Fruit fly (Drosophila melanogaster): Measurements from ENCODE around the gene CG11498.

CG11498 gene

dm6 chr3R:30170671-30171667 lies 10.7 kb upstream of the CG11498 start, which contains the start of gene Rsod (continued):
- TF ChIP-seq Kr (GFP tag; optimal IDR thresholded peaks at IDR 0.05), result no peak
- peak; percentile 27 for TF ChIP-seq CG10431 (GFP tag; optimal IDR thresholded peaks at IDR 0.05)
- TF ChIP-seq sens-2 (GFP tag; IDR thresholded peaks at IDR 0.05), result peak; percentile 66
- TF ChIP-seq Ravus (GFP tag; IDR thresholded peaks at IDR 0.05), result no peak; the same call in 1 of the 2 replicates
- no peak for TF ChIP-seq odd (GFP tag; optimal IDR thresholded peaks at IDR 0.05)
- TF ChIP-seq pita (GFP tag; optimal IDR thresholded peaks at IDR 0.05), result no peak
- peak; percentile 52 for TF ChIP-seq CG12219 (GFP tag; optimal IDR thresholded peaks at IDR 0.05)
- TF ChIP-seq CG14965 (GFP tag; optimal IDR thresholded peaks at IDR 0.05; ENCODE audit: borderline replicate concordance), result no peak
- TF ChIP-seq Vsx1 (GFP tag; optimal IDR thresholded peaks at IDR 0.05), result peak; percentile 64
- no peak for TF ChIP-seq twi (tag; optimal IDR thresholded peaks at IDR 0.05)
- peak; percentile 40 for TF ChIP-seq CG14710 (tag; optimal IDR thresholded peaks at IDR 0.05)
- no peak for TF ChIP-seq ham (GFP tag; IDR thresholded peaks at IDR 0.05)
- TF ChIP-seq eve (GFP tag; optimal IDR thresholded peaks at IDR 0.05), result no peak
- no peak for TF ChIP-seq CG9609 (GFP tag; optimal IDR thresholded peaks at IDR 0.05)
- TF ChIP-seq CG18619 (GFP tag; optimal IDR thresholded peaks at IDR 0.05), result no peak
- TF ChIP-seq CG12942 (GFP tag; optimal IDR thresholded peaks at IDR 0.05), result no peak
- TF ChIP-seq bcd (GFP tag; optimal IDR thresholded peaks at IDR 0.05), result peak; percentile 36
- peak; percentile 37 for TF ChIP-seq CG5245 (GFP tag; optimal IDR thresholded peaks at IDR 0.05)
- TF ChIP-seq CG17385 (GFP tag; optimal IDR thresholded peaks at IDR 0.05), result no peak
- TF ChIP-seq az2 (GFP tag; optimal IDR thresholded peaks at IDR 0.05), result peak; percentile 56
- peak; percentile 26 for TF ChIP-seq CG13775 (GFP tag; optimal IDR thresholded peaks at IDR 0.05)
- no peak for TF ChIP-seq tna (GFP tag; IDR thresholded peaks at IDR 0.05; ENCODE audit: partially characterized antibody)
- peak; percentile 29; the same call in 1 of the 2 replicates for TF ChIP-seq sob (GFP tag; IDR thresholded peaks at IDR 0.05)
- no peak for TF ChIP-seq slp2 (GFP tag; optimal IDR thresholded peaks at IDR 0.05)
- TF ChIP-seq CG17612 (GFP tag; IDR thresholded peaks at IDR 0.05), result peak; percentile 48
- TF ChIP-seq caup (GFP tag; optimal IDR thresholded peaks at IDR 0.05; ENCODE audit: severe bottlenecking), result no peak
- peak; percentile 92 for TF ChIP-seq ci (GFP tag; IDR thresholded peaks at IDR 0.05)
- TF ChIP-seq Fer3 (tag; optimal IDR thresholded peaks at IDR 0.05), result peak; percentile 14
- peak; percentile 52 for TF ChIP-seq PHDP (tag; optimal IDR thresholded peaks at IDR 0.05)
- TF ChIP-seq Nf-YB (GFP tag; optimal IDR thresholded peaks at IDR 0.05), result no peak
- TF ChIP-seq Sox102F (GFP tag; optimal IDR thresholded peaks at IDR 0.05), result peak; percentile 72
- TF ChIP-seq gro (GFP tag; optimal IDR thresholded peaks at IDR 0.05), result no peak
- TF ChIP-seq Bdp1 (GFP tag; optimal IDR thresholded peaks at IDR 0.05), result no peak
- TF ChIP-seq CG12659 (GFP tag; optimal IDR thresholded peaks at IDR 0.05), result peak; percentile 39
- TF ChIP-seq Hmx (GFP tag; optimal IDR thresholded peaks at IDR 0.05), result no peak
- TF ChIP-seq CG11247 (GFP tag; IDR thresholded peaks at IDR 0.05), result peak; percentile 44
- TF ChIP-seq C15 (GFP tag; IDR thresholded peaks at IDR 0.05), result no peak
- TF ChIP-seq Doc2 (GFP tag; IDR thresholded peaks at IDR 0.05), result no peak
- TF ChIP-seq CG30403 (GFP tag; optimal IDR thresholded peaks at IDR 0.05), result peak; percentile 49
- peak; percentile 37 for TF ChIP-seq salm (tag; optimal IDR thresholded peaks at IDR 0.05)
- TF ChIP-seq CG33557 (GFP tag; optimal IDR thresholded peaks at IDR 0.05), result peak; percentile 50
- peak; percentile 51 for TF ChIP-seq CG3407 (GFP tag; optimal IDR thresholded peaks at IDR 0.05)
- peak; percentile 67 for TF ChIP-seq CG1529 (GFP tag; optimal IDR thresholded peaks at IDR 0.05)
- peak; percentile 35; the same call in 2 of the 3 replicates for TF ChIP-seq croc (GFP tag; conservative IDR thresholded peaks at IDR 0.05)
- TF ChIP-seq Drgx (GFP tag; IDR thresholded peaks at IDR 0.05), result peak; percentile 93
- TF ChIP-seq CG6272 (GFP tag; IDR thresholded peaks at IDR 0.05), result peak; percentile 55; the same call in 1 of the 2 replicates
- TF ChIP-seq sr (GFP tag; IDR thresholded peaks at IDR 0.05), result peak; percentile 14; the same call in 1 of the 3 replicates
- TF ChIP-seq schlank (tag; optimal IDR thresholded peaks at IDR 0.05), result no peak
